Worm (Caenorhabditis elegans): ENCODE data around the gene dpm-3.

dpm-3 gene

DNA sequence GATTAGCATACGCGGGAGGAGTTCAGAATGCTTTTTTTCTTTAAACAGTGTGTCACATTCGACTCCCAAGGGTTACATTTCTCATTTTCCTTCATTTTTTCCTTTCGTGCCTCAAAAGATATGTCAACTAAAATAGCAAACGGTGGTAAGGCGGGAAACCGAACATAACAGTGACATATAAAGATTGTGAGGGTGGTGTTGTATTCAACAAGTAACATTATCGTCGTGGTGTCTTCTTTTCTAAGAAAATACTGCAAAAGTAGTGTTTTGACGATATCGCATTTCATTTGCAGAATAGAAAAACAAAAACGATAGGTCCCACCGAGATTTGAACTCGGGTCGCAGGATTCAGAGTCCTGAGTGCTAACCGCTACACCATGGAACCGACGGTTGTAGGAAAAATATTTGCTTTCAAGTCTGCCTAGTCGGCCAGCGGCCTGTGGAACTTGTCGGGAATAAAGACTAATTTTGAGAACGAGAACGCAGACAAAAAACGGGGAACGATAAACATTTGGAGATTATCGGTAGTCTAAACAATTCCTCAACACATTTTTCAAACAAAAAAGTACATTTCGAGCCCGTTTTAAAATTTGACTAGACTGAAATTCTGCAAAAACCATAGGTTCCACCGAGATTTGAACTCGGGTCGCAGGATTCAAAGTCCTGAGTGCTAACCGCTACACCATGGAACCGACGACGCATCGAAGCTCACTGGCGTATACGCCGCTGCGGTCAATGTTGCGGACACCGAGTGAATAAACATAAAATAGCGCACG, 25.4 kb downstream of the dpm-3 start (continued):
- TF ChIP-seq nhr-6 (tag; optimal IDR thresholded peaks at IDR 0.05), result no peak
- TF ChIP-seq ama-1 (optimal IDR thresholded peaks at IDR 0.05), result no peak
- 0 out of 2 replicates have a peak, but pooled peaks have one; percentile 5 for TF ChIP-seq arid-1 (GFP tag; conservative IDR thresholded peaks at IDR 0.05)
- TF ChIP-seq set-16 (GFP tag; IDR thresholded peaks at IDR 0.05), result no peak
- no peak for TF ChIP-seq F10B5.3 (tag; optimal IDR thresholded peaks at IDR 0.05)
- no peak for TF ChIP-seq ces-1 (GFP tag; optimal IDR thresholded peaks at IDR 0.05)
- TF ChIP-seq hif-1 (tag; optimal IDR thresholded peaks at IDR 0.05), result no peak
- TF ChIP-seq daf-12 (tag; optimal IDR thresholded peaks at IDR 0.05), result no peak
- no peak for TF ChIP-seq Y75B8A.6 (GFP tag; IDR thresholded peaks at IDR 0.05)
- TF ChIP-seq pqm-1 (tag; optimal IDR thresholded peaks at IDR 0.05), result no peak
- no peak for TF ChIP-seq F37D6.2 (tag; optimal IDR thresholded peaks at IDR 0.05)
- TF ChIP-seq zfp-2 (tag; optimal IDR thresholded peaks at IDR 0.05), result no peak
- no peak for TF ChIP-seq lin-15B (tag; optimal IDR thresholded peaks at IDR 0.05)
- TF ChIP-seq ceh-62 (tag; optimal IDR thresholded peaks at IDR 0.05), result no peak
- TF ChIP-seq zfp-3 (GFP tag; conservative IDR thresholded peaks at IDR 0.05), result no peak
- peak in 1 of 2 experiments; percentile 31 for TF ChIP-seq daf-16 (GFP tag; optimal IDR thresholded peaks at IDR 0.05)
- peak; percentile 45 for TF ChIP-seq daf-16 (tag; optimal IDR thresholded peaks at IDR 0.05)
- TF ChIP-seq ceh-82 (tag; optimal IDR thresholded peaks at IDR 0.05), result no peak
- TF ChIP-seq lim-7 (GFP tag; IDR thresholded peaks at IDR 0.05), result peak; percentile 63
- TF ChIP-seq tra-1 (GFP tag; IDR thresholded peaks at IDR 0.05), result no peak; the same call in 1 of the 2 replicates
- TF ChIP-seq nhr-111 (GFP tag; optimal IDR thresholded peaks at IDR 0.05), result no peak
- no peak for TF ChIP-seq rbr-2 (tag; optimal IDR thresholded peaks at IDR 0.05)
- TF ChIP-seq ceh-44 (GFP tag; IDR thresholded peaks at IDR 0.05), result no peak
- no peak for TF ChIP-seq ZK337.2 (GFP tag; IDR thresholded peaks at IDR 0.05)
- no peak for TF ChIP-seq fkh-10 (GFP tag; optimal IDR thresholded peaks at IDR 0.05)
- peak in 1 of 2 experiments; percentile 91 for TF ChIP-seq unc-62 (GFP tag; optimal IDR thresholded peaks at IDR 0.05 in 1 of 2)
- no peak for TF ChIP-seq unc-62 (tag; optimal IDR thresholded peaks at IDR 0.05)
- no peak for TF ChIP-seq nhr-102 (tag; optimal IDR thresholded peaks at IDR 0.05)
- TF ChIP-seq nhr-42 (GFP tag; IDR thresholded peaks at IDR 0.05), result no peak
- TF ChIP-seq jun-1 (tag; optimal IDR thresholded peaks at IDR 0.05), result no peak
- peak; percentile 13; the same call in 1 of the 2 replicates for TF ChIP-seq vab-7 (GFP tag; IDR thresholded peaks at IDR 0.05)
- no peak for TF ChIP-seq lin-1 (GFP tag; IDR thresholded peaks at IDR 0.05)
- no peak; the same call in 1 of the 2 replicates for TF ChIP-seq pha-4 (GFP tag; IDR thresholded peaks at IDR 0.05)
- no peak for TF ChIP-seq pha-4 (tag; optimal IDR thresholded peaks at IDR 0.05)
- peak; percentile 55 for TF ChIP-seq hmg-1.1 (GFP tag; IDR thresholded peaks at IDR 0.05)
- no peak; the same call in 1 of the 2 replicates for TF ChIP-seq D1046.2 (GFP tag; IDR thresholded peaks at IDR 0.05)
- TF ChIP-seq aha-1 (tag), result peak; percentile 20
- TF ChIP-seq nhr-11 (tag; optimal IDR thresholded peaks at IDR 0.05), result no peak
- no peak for TF ChIP-seq ctbp-1 (GFP tag; IDR thresholded peaks at IDR 0.05)
- no peak for TF ChIP-seq zip-11 (GFP tag; IDR thresholded peaks at IDR 0.05)
- no peak for TF ChIP-seq ztf-7 (tag; optimal IDR thresholded peaks at IDR 0.05)
- TF ChIP-seq zag-1 (tag; optimal IDR thresholded peaks at IDR 0.05), result no peak
- TF ChIP-seq Y48G9A.11 (GFP tag; IDR thresholded peaks at IDR 0.05), result peak; percentile 28; the same call in 1 of the 2 replicates
- 0 out of 2 replicates have a peak, but pooled peaks have one; percentile 10 for TF ChIP-seq dmd-9 (GFP tag; IDR thresholded peaks at IDR 0.05)
- TF ChIP-seq nhr-25 (tag; optimal IDR thresholded peaks at IDR 0.05; ENCODE audit: borderline replicate concordance, insufficient read depth), result no peak
- peak; percentile 13 for TF ChIP-seq dve-1 (tag; optimal IDR thresholded peaks at IDR 0.05; ENCODE audit: insufficient read depth)
- TF ChIP-seq lin-39 (tag; optimal IDR thresholded peaks at IDR 0.05), result no peak
- no peak for TF ChIP-seq attf-4 (tag; optimal IDR thresholded peaks at IDR 0.05)
- TF ChIP-seq lir-3 (tag; optimal IDR thresholded peaks at IDR 0.05), result peak; percentile 45
- TF ChIP-seq lin-13 (GFP tag; optimal IDR thresholded peaks at IDR 0.05), result no peak
- TF ChIP-seq Y105C5A.15 (GFP tag; IDR thresholded peaks at IDR 0.05), result no peak

Data from whole organism, L4 larva.